Fruit fly (Drosophila melanogaster): ENCODE data around the gene CG7519.

CG7519 gene

dm6 chr3L:21492723-21493316 lies at the start of gene CG7519, which contains the start of gene CG7202:
CG7519 (plus strand) TSS chr3L:21493083.
CG7202 (minus strand) TSS chr3L:21492773.
- no peak for TF ChIP-seq Ets98B (GFP tag; IDR thresholded peaks at IDR 0.05)

DNA sequence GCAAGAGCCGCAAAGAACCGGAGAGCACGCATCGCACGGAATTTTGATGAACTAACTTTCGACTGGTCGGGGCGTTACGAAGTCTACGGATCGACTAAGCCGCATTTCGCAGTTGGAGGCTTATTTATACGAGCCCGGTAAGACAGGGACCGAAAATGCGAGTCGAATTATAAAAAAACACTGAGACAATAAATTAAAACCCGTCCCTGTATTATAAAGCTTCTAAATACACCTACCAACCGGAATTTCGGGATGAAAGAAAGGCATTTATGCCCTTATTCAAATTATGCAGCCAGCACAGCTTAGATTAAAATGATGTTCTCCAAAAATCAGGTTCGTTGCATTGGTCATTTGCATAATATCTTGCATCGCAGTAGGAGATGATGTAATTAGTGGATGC lies 48.2 kb upstream of the CG7519 start, which contains the start of gene Alp1:
Alp1 (minus strand) TSS at position 101 of the 400 bp plus-strand sequence.
- TF ChIP-seq CG8301 (tag; optimal IDR thresholded peaks at IDR 0.05) (no peak), rn (GFP tag; IDR thresholded peaks at IDR 0.05) (no peak), Pif1B (GFP tag; optimal IDR thresholded peaks at IDR 0.05) (no peak)

dm6 chr3L:21445704-21446103 lies 47.2 kb upstream of the CG7519 start, which contains the start of gene Syx7:
Syx7 (plus strand) TSS chr3L:21445834.
- no peak for TF ChIP-seq CG17806 (tag; optimal IDR thresholded peaks at IDR 0.05)
- TF ChIP-seq Snoo (tag; optimal IDR thresholded peaks at IDR 0.05), result no peak
- TF ChIP-seq D1 (tag; optimal IDR thresholded peaks at IDR 0.05), result no peak
- TF ChIP-seq CG12605 (GFP tag; IDR thresholded peaks at IDR 0.05), result no peak
- TF ChIP-seq CG15710 (tag; optimal IDR thresholded peaks at IDR 0.05), result no peak
- no peak for TF ChIP-seq rn (GFP tag; IDR thresholded peaks at IDR 0.05)
- no peak for TF ChIP-seq Pif1A (GFP tag; optimal IDR thresholded peaks at IDR 0.05)
- no peak for TF ChIP-seq fd96Ca (GFP tag; IDR thresholded peaks at IDR 0.05)
- TF ChIP-seq CG9948 (tag; optimal IDR thresholded peaks at IDR 0.05), result no peak
- TF ChIP-seq CG13204 (GFP tag; optimal IDR thresholded peaks at IDR 0.05), result no peak
- TF ChIP-seq CG8159 (tag; optimal IDR thresholded peaks at IDR 0.05), result no peak

DNA sequence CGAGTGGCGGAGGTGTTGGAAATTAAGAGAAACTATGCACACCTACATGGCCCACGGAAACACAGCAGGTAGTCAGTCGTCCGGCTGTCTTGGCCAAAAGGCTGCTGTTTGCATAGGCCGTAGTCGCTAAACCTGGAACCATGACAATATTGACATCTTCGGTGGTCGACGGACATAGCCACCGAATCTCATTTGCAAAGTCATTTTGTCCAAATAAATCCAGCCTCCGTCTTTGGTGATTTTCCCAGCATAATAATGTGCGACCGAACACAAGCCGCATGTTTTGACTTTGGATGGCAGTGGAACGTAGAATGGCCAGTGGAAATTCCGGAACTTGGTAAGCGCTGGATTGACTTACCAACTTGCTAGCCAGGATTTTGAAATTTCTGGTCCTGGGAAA lies 43.5 kb upstream of the CG7519 start:
- no peak for TF ChIP-seq EcR (GFP tag; optimal IDR thresholded peaks at IDR 0.05)
- TF ChIP-seq Pif1A (GFP tag; optimal IDR thresholded peaks at IDR 0.05), result no peak
- TF ChIP-seq Snoo (tag; optimal IDR thresholded peaks at IDR 0.05), result no peak
- TF ChIP-seq CG8301 (tag; optimal IDR thresholded peaks at IDR 0.05), result no peak

DNA sequence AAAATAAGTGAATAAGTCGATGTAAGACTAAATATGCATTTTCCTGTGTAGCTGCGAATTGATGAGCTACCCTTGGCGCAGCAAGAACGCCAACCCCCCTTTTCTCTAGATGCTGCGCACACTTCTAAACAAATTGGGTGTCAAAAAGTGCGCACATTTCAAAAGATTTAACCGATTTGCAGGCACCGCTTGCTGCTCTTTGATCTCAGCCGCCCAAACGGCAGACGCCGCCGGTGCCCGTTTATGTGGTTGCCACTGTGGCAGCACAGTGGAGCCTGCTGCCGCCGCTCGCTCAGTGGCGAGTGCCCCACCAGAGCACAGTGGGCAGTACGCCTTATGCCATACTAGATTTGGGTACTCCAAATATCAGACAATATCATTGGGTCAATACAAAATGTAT lies 42.4 kb upstream of the CG7519 start:
- TF ChIP-seq CG8159 (tag; optimal IDR thresholded peaks at IDR 0.05) (no peak), CG14655 (GFP tag; optimal IDR thresholded peaks at IDR 0.05) (no peak), Snoo (tag; optimal IDR thresholded peaks at IDR 0.05) (no peak), D1 (tag; optimal IDR thresholded peaks at IDR 0.05) (no peak), fd96Ca (GFP tag; IDR thresholded peaks at IDR 0.05) (no peak), CG8301 (tag; optimal IDR thresholded peaks at IDR 0.05) (no peak), EcR (GFP tag; optimal IDR thresholded peaks at IDR 0.05) (no peak), Pif1A (GFP tag; optimal IDR thresholded peaks at IDR 0.05) (no peak)

- TF ChIP-seq gl (tag; optimal IDR thresholded peaks at IDR 0.05) (peak; percentile 32), CG12605 (GFP tag; IDR thresholded peaks at IDR 0.05) (no peak), CG17806 (tag; optimal IDR thresholded peaks at IDR 0.05) (peak; percentile 72), CG14655 (GFP tag; optimal IDR thresholded peaks at IDR 0.05) (peak; percentile 56), CG32121 (GFP tag; IDR thresholded peaks at IDR 0.05) (no peak), Pif1B (GFP tag; optimal IDR thresholded peaks at IDR 0.05) (peak; percentile 57), CG4496 (GFP tag; IDR thresholded peaks at IDR 0.05) (0 out of 3 replicates have a peak, but pooled peaks have one; percentile 23), CG34367 (tag; optimal IDR thresholded peaks at IDR 0.05) (peak; percentile 61), EcR (GFP tag; optimal IDR thresholded peaks at IDR 0.05) (no peak), rn (GFP tag; IDR thresholded peaks at IDR 0.05) (no peak), CG8159 (tag; optimal IDR thresholded peaks at IDR 0.05) (peak; percentile 71), CG8301 (tag; optimal IDR thresholded peaks at IDR 0.05) (peak; percentile 34), CG9948 (tag; optimal IDR thresholded peaks at IDR 0.05) (peak; percentile 70), Ets98B (GFP tag; IDR thresholded peaks at IDR 0.05) (no peak), Pif1A (GFP tag; optimal IDR thresholded peaks at IDR 0.05) (peak; percentile 70), CG15710 (tag; optimal IDR thresholded peaks at IDR 0.05) (peak; percentile 65)
Measured at dm6 chr3L:21453623-21454022, 39.3 kb upstream of the CG7519 start.

- TF ChIP-seq Snoo (tag; optimal IDR thresholded peaks at IDR 0.05), result no peak
- no peak for TF ChIP-seq Pif1B (GFP tag; optimal IDR thresholded peaks at IDR 0.05)
- TF ChIP-seq CG10348 (GFP tag; IDR thresholded peaks at IDR 0.05), result no peak
- TF ChIP-seq CG32121 (GFP tag; IDR thresholded peaks at IDR 0.05), result no peak
- TF ChIP-seq rn (GFP tag; IDR thresholded peaks at IDR 0.05), result no peak
- no peak for TF ChIP-seq CG13204 (GFP tag; optimal IDR thresholded peaks at IDR 0.05)
- TF ChIP-seq CG12605 (GFP tag; IDR thresholded peaks at IDR 0.05), result no peak
- TF ChIP-seq CG9948 (tag; optimal IDR thresholded peaks at IDR 0.05), result no peak
- TF ChIP-seq fd96Ca (GFP tag; IDR thresholded peaks at IDR 0.05), result no peak
- no peak for TF ChIP-seq Pif1A (GFP tag; optimal IDR thresholded peaks at IDR 0.05)
- TF ChIP-seq EcR (GFP tag; optimal IDR thresholded peaks at IDR 0.05), result no peak
- no peak for TF ChIP-seq Ets98B (GFP tag; IDR thresholded peaks at IDR 0.05)
- no peak for TF ChIP-seq D1 (tag; optimal IDR thresholded peaks at IDR 0.05)
Measured at dm6 chr3L:21455196-21455595, 37.7 kb upstream of the CG7519 start.
